Worm (Caenorhabditis elegans) whole organism, L4 larva: ENCODE results near the gene idpp-3.

Experiments used
- D1046.2 ChIP-seq: fragments of 200-800 bp; sonication (Bioruptor generic); IDR thresholded peaks from 2 replicates; pipeline ENCODE4 v1.3.6; 2022; ENCODE audit warnings: missing genetic modification characterization, missing compliant biosample characterization
- F49E8.2 ChIP-seq: sonication (generic microtip); optimal IDR thresholded peaks from 2 replicates; lab custom pipeline; 2016; ENCODE audit warnings: missing compliant biosample characterization, mild to moderate bottlenecking, missing genetic modification characterization, borderline replicate concordance
- R02D3.7 ChIP-seq: fragments of 150-350 bp; sonication (generic microtip); optimal IDR thresholded peaks from 3 replicates; lab custom pipeline; 2014; ENCODE audit warnings: missing biosample characterization, missing genetic modification characterization
- Y105C5A.15 ChIP-seq: fragments of 200-800 bp; sonication (Bioruptor generic); IDR thresholded peaks from 2 replicates; pipeline ENCODE4 v1.3.6; 2022; ENCODE audit warnings: missing genetic modification characterization, missing compliant biosample characterization
- Y48G9A.11 ChIP-seq: fragments of 200-800 bp; sonication (Bioruptor generic); IDR thresholded peaks from 2 replicates; pipeline ENCODE4 v1.3.6; 2022; ENCODE audit warnings: missing genetic modification reagents, missing genetic modification characterization, missing compliant biosample characterization
- Y75B8A.6 ChIP-seq: fragments of 200-800 bp; sonication (Bioruptor generic); IDR thresholded peaks from 2 replicates; pipeline ENCODE4 v1.3.6; 2022; ENCODE audit warnings: missing genetic modification reagents, missing genetic modification characterization, missing compliant biosample characterization
- ZK337.2 ChIP-seq: fragments of 200-800 bp; sonication (Bioruptor generic); IDR thresholded peaks from 2 replicates; pipeline ENCODE4 v1.3.6; 2022; ENCODE audit warnings: missing genetic modification reagents, missing genetic modification characterization, missing compliant biosample characterization
- ZK546.5 ChIP-seq, 2 experiments: sonication (generic microtip); optimal IDR thresholded peaks; 2 replicates each; lab custom pipeline; 2017; ENCODE audit warnings: missing biosample characterization in 2 of 2, missing genetic modification characterization in 2 of 2
- aha-1 ChIP-seq: fragments of 150-350 bp; peaks from one replicate; lab custom pipeline; 2014; ENCODE audit warnings: missing biosample characterization, missing genetic modification characterization
- attf-4 ChIP-seq: sonication (generic microtip); optimal IDR thresholded peaks from 3 replicates; lab custom pipeline; 2017; ENCODE audit warnings: missing biosample characterization, missing genetic modification characterization
- ceh-32 ChIP-seq: sonication (generic microtip); optimal IDR thresholded peaks from 2 replicates; lab custom pipeline; 2016; ENCODE audit warnings: mild to moderate bottlenecking, missing genetic modification characterization, missing compliant biosample characterization; ENCODE audit not compliant: poor library complexity
- ceh-44 ChIP-seq: fragments of 200-800 bp; sonication (Bioruptor generic); IDR thresholded peaks from 2 replicates; pipeline ENCODE4 v1.3.6; 2022; ENCODE audit warnings: missing genetic modification reagents, missing genetic modification characterization, missing compliant biosample characterization
- cey-2 ChIP-seq: sonication (generic microtip); optimal IDR thresholded peaks from 3 replicates; lab custom pipeline; 2017; ENCODE audit warnings: missing genetic modification characterization, mild to moderate bottlenecking, missing compliant biosample characterization, antibody characterized with exemption, borderline replicate concordance; ENCODE audit not compliant: insufficient read depth
- ctbp-1 ChIP-seq: fragments of 200-800 bp; sonication (Bioruptor generic); IDR thresholded peaks from 2 replicates; pipeline ENCODE4 v1.3.6; 2022; ENCODE audit warnings: missing genetic modification reagents, missing genetic modification characterization, missing compliant biosample characterization
- dmd-6 ChIP-seq: fragments of 200-800 bp; sonication (Bioruptor generic); IDR thresholded peaks from 2 replicates; pipeline ENCODE4 v1.3.6; 2022; ENCODE audit warnings: missing genetic modification reagents, missing genetic modification characterization, missing compliant biosample characterization
- dmd-8 ChIP-seq: fragments of 200-800 bp; sonication (Bioruptor generic); IDR thresholded peaks from 2 replicates; pipeline ENCODE4 v1.3.6; 2022; ENCODE audit warnings: missing genetic modification characterization, missing compliant biosample characterization
- dpl-1 ChIP-seq: fragments of 150-350 bp; optimal IDR thresholded peaks from 2 replicates; lab custom pipeline; 2014; ENCODE audit warnings: missing biosample characterization, missing genetic modification reagents, missing genetic modification characterization
- egl-43 ChIP-seq: fragments of 200-800 bp; sonication (Bioruptor generic); IDR thresholded peaks from 2 replicates; pipeline ENCODE4 v1.3.6; 2022; ENCODE audit warnings: missing genetic modification reagents, missing genetic modification characterization, missing compliant biosample characterization
- fkh-10 ChIP-seq: fragments of 150-350 bp; optimal IDR thresholded peaks from 2 replicates; lab custom pipeline; 2014; ENCODE audit warnings: missing biosample characterization, missing genetic modification reagents, missing genetic modification characterization
- lin-15B ChIP-seq: fragments of 150-350 bp; sonication (generic microtip); optimal IDR thresholded peaks from 3 replicates; lab custom pipeline; 2014; ENCODE audit warnings: missing biosample characterization, missing genetic modification characterization
- lin-39 ChIP-seq: fragments of 150-350 bp; optimal IDR thresholded peaks from 2 replicates; lab custom pipeline; 2014; ENCODE audit warnings: missing biosample characterization, missing genetic modification reagents, missing genetic modification characterization
- lir-3 ChIP-seq: sonication (generic microtip); optimal IDR thresholded peaks from 2 replicates; lab custom pipeline; 2016; ENCODE audit warnings: mild to moderate bottlenecking, missing genetic modification characterization, missing compliant biosample characterization
- madf-5 ChIP-seq, 2 experiments: fragments of 200-800 bp; sonication (Bioruptor generic); IDR thresholded peaks; 2 replicates each; pipeline ENCODE4 v1.3.6; 2022; ENCODE audit warnings: missing compliant biosample characterization in 2 of 2, missing genetic modification characterization in 2 of 2
- mep-1 ChIP-seq: fragments of 150-350 bp; sonication (generic microtip); optimal IDR thresholded peaks from 3 replicates; lab custom pipeline; 2014; ENCODE audit warnings: missing biosample characterization, missing genetic modification characterization
- mxl-3 ChIP-seq: fragments of 200-800 bp; sonication (Bioruptor generic); optimal IDR thresholded peaks from 2 replicates; lab custom pipeline; 2018; ENCODE audit warnings: mild to moderate bottlenecking, missing genetic modification characterization, missing compliant biosample characterization
- nhr-111 ChIP-seq: fragments of 200-800 bp; sonication (Bioruptor generic); optimal IDR thresholded peaks from 2 replicates; lab custom pipeline; 2018; ENCODE audit warnings: mild to moderate bottlenecking, missing genetic modification characterization, missing compliant biosample characterization
- nhr-25 ChIP-seq: sonication (generic microtip); optimal IDR thresholded peaks from 2 replicates; lab custom pipeline; 2017; ENCODE audit warnings: missing genetic modification characterization, mild to moderate bottlenecking, missing compliant biosample characterization, antibody characterized with exemption, moderate library complexity, borderline replicate concordance; ENCODE audit not compliant: insufficient read depth
- nhr-28 ChIP-seq: fragments of 150-350 bp; optimal IDR thresholded peaks from 2 replicates; lab custom pipeline; 2014; ENCODE audit warnings: missing biosample characterization, missing genetic modification characterization
- nhr-48 ChIP-seq: sonication (generic microtip); optimal IDR thresholded peaks from 2 replicates; lab custom pipeline; 2016; ENCODE audit warnings: mild to moderate bottlenecking, missing genetic modification characterization, missing compliant biosample characterization
- nhr-77 ChIP-seq: fragments of 150-350 bp; optimal IDR thresholded peaks from 2 replicates; lab custom pipeline; 2014; ENCODE audit warnings: missing biosample characterization, missing genetic modification characterization
- pqm-1 ChIP-seq: sonication (generic microtip); optimal IDR thresholded peaks from 2 replicates; lab custom pipeline; 2017; ENCODE audit warnings: missing biosample characterization, missing genetic modification characterization
- rbr-2 ChIP-seq: sonication (generic microtip); optimal IDR thresholded peaks from 2 replicates; lab custom pipeline; 2016; ENCODE audit warnings: missing genotype, missing genetic modification characterization, missing compliant biosample characterization
- set-16 ChIP-seq: fragments of 200-800 bp; sonication (Bioruptor generic); IDR thresholded peaks from 2 replicates; pipeline ENCODE4 v1.3.6; 2022; ENCODE audit warnings: missing genetic modification reagents, missing genetic modification characterization, missing compliant biosample characterization
- skn-1 ChIP-seq: fragments of 150-350 bp; optimal IDR thresholded peaks from 2 replicates; lab custom pipeline; 2014; ENCODE audit warnings: missing biosample characterization, missing genetic modification characterization
- snpc-1.2 ChIP-seq: fragments of 200-800 bp; sonication (Bioruptor generic); IDR thresholded peaks from 2 replicates; pipeline ENCODE4 v1.3.6; 2022; ENCODE audit warnings: missing genetic modification reagents, missing genetic modification characterization, missing compliant biosample characterization
- snpc-4 ChIP-seq: fragments of 150-350 bp; optimal IDR thresholded peaks from 2 replicates; lab custom pipeline; 2014; ENCODE audit warnings: missing biosample characterization, missing genetic modification characterization
- spr-1 ChIP-seq: sonication (generic microtip); optimal IDR thresholded peaks from 2 replicates; lab custom pipeline; 2016; ENCODE audit warnings: mild to moderate bottlenecking, missing genetic modification characterization, missing compliant biosample characterization
- tag-97 ChIP-seq: fragments of 200-800 bp; sonication (Bioruptor generic); IDR thresholded peaks from 2 replicates; pipeline ENCODE4 v1.3.6; 2022; ENCODE audit warnings: missing genetic modification characterization, missing compliant biosample characterization
- unc-39 ChIP-seq: sonication (generic microtip); optimal IDR thresholded peaks from 2 replicates; lab custom pipeline; 2017; ENCODE audit warnings: missing biosample characterization, missing genetic modification characterization
- ztf-7 ChIP-seq: fragments of 150-350 bp; optimal IDR thresholded peaks from 2 replicates; lab custom pipeline; 2014; ENCODE audit warnings: missing biosample characterization, missing genetic modification characterization

Gene idpp-3

ce11 chrX:15003891-15004550 is 42.6 kb upstream of the idpp-3 start, which contains the start of gene slc-25A18.1:
Gene slc-25A18.1, minus strand, starts transcription at chrX:15003941.
- TF ChIP-seq dmd-6 (GFP tag; lab: Robert Waterston, UW) (peak; percentile 17; the same call in 1 of the 2 replicates), lin-15B (tag; lab: Kevin White, UChicago) (no peak), pqm-1 (tag; lab: Kevin White, UChicago) (peak; percentile 58), nhr-77 (no peak), aha-1 (tag; lab: Kevin White, UChicago) (no peak), dpl-1 (no peak), ceh-32 (tag; lab: Kevin White, UChicago) (no peak), rbr-2 (no peak), spr-1 (tag; lab: Kevin White, UChicago) (no peak)

ce11 chrX:14999101-14999500 is 37.7 kb upstream of the idpp-3 start, which contains the start of gene cutl-3:
Gene cutl-3, minus strand, starts transcription at chrX:14999201.
- TF ChIP-seq ZK546.5 (tag; optimal IDR thresholded peaks at IDR 0.05; lab: Kevin White, UChicago) (no peak), madf-5 (GFP tag; IDR thresholded peaks at IDR 0.05; lab: Robert Waterston, UW) (no peak), F49E8.2 (tag; lab: Kevin White, UChicago) (no peak), Y48G9A.11 (GFP tag; lab: Robert Waterston, UW) (no peak), nhr-48 (tag; lab: Kevin White, UChicago) (no peak), mxl-3 (GFP tag; lab: Kevin White, UChicago) (no peak), ceh-44 (GFP tag; lab: Robert Waterston, UW) (no peak), cey-2 (no peak), mep-1 (tag; lab: Kevin White, UChicago) (no peak), snpc-1.2 (GFP tag; lab: Robert Waterston, UW) (no peak), egl-43 (no peak), nhr-25 (tag; lab: Kevin White, UChicago) (no peak), snpc-4 (tag; lab: Kevin White, UChicago) (no peak), spr-1 (tag; lab: Kevin White, UChicago) (no peak), dmd-8 (GFP tag; lab: Robert Waterston, UW) (no peak), unc-39 (tag; lab: Kevin White, UChicago) (no peak), Y105C5A.15 (no peak), nhr-28 (tag; lab: Kevin White, UChicago) (no peak), ctbp-1 (no peak)

ce11 chrX:14993744-14994143 is 32.4 kb upstream of the idpp-3 start:
- TF ChIP-seq tag-97 (GFP tag; lab: Robert Waterston, UW) (no peak), fkh-10 (GFP tag; lab: Kevin White, UChicago) (peak; percentile 6)
- TF ChIP-seq, all 104 proteins: peak for 1

ce11 chrX:14991280-14991679 is 29.9 kb upstream of the idpp-3 start, which contains the start of gene iglr-1:
Gene iglr-1, minus strand, starts transcription at chrX:14991380.
- TF ChIP-seq lir-3 = no peak
- no peak for TF ChIP-seq set-16
- no peak for TF ChIP-seq Y75B8A.6 (GFP tag; lab: Robert Waterston, UW)
- no peak for TF ChIP-seq ceh-32 (tag; lab: Kevin White, UChicago)
- TF ChIP-seq ztf-7 = no peak
- TF ChIP-seq D1046.2 (GFP tag; lab: Robert Waterston, UW) = no peak
- TF ChIP-seq attf-4 (tag; lab: Kevin White, UChicago) = no peak
- TF ChIP-seq cey-2 = no peak
- no peak for TF ChIP-seq ZK337.2 (GFP tag; lab: Robert Waterston, UW)
- TF ChIP-seq nhr-111 (GFP tag; lab: Kevin White, UChicago) = no peak
- no peak for TF ChIP-seq lin-39 (tag; lab: Kevin White, UChicago)
- TF ChIP-seq R02D3.7 (tag; lab: Kevin White, UChicago) = no peak
- TF ChIP-seq skn-1 = no peak
- TF ChIP-seq dmd-6 (GFP tag; lab: Robert Waterston, UW) = no peak
- no peak for TF ChIP-seq dmd-8 (GFP tag; lab: Robert Waterston, UW)
- TF ChIP-seq snpc-4 (tag; lab: Kevin White, UChicago) = no peak
